Worm (Caenorhabditis elegans) whole organism, early embryonic: ENCODE measurements around the gene K09D9.9.

Experiments
- ama-1 ChIP-seq: fragments of 150-350 bp; optimal IDR thresholded peaks from 2 replicates; lab custom pipeline; 2014
- ceh-36 ChIP-seq: sonication (generic microtip); optimal IDR thresholded peaks from 2 replicates; lab custom pipeline; 2016; ENCODE audit warnings: missing genetic modification characterization, inconsistent platforms, missing compliant biosample characterization
- ets-7 ChIP-seq: sonication (generic microtip); optimal IDR thresholded peaks from 2 replicates; lab custom pipeline; 2016; ENCODE audit warnings: missing genotype, missing genetic modification characterization, missing compliant biosample characterization
- scrt-1 ChIP-seq: fragments of 200-800 bp; sonication (Bioruptor generic); IDR thresholded peaks from 2 replicates; pipeline ENCODE4 v1.3.6; 2022; ENCODE audit warnings: missing genetic modification characterization, missing compliant biosample characterization

DNA sequence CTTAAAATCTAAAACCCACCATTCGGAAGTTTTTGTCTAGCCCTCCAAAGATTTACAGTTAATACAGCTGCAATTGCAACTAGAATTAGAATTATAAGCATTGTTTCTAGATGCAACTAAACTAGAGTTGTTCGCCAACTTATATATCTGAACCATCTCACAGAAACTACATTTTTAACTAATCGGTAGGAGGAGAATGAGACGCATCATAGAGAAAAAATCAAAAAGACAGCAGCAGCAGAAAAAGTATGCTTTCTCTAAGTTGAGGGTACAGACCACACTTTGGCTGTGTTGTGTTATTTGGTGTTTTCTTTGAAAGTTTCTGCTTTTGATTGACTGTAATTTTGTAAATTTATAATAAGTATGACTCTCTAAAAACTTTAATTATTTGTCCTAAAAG lies 30.2 kb downstream of the K09D9.9 start, which contains the start of gene cyp-34A7:
- no peak for TF ChIP-seq ets-7 (tag; lab: Kevin White, UChicago)
- no peak for TF ChIP-seq ama-1 (lab: Kevin White, UChicago)
- TF ChIP-seq scrt-1 (GFP tag; lab: Robert Waterston, UW): no peak
- no peak for TF ChIP-seq ceh-36
